Worm (Caenorhabditis elegans) whole organism, young adult: ENCODE results near the gene vem-1.

Source experiments
- B0035.1 ChIP-seq: sonication (generic microtip); optimal IDR thresholded peaks from 2 replicates; lab custom pipeline; 2016; ENCODE audit warnings: missing genetic modification characterization, mild to moderate bottlenecking, missing compliant biosample characterization, missing genotype, missing genetic modification reagents
- B0261.1 ChIP-seq: sonication (generic microtip); optimal IDR thresholded peaks from 2 replicates; lab custom pipeline; 2016; ENCODE audit warnings: mild to moderate bottlenecking, missing genetic modification characterization, moderate library complexity, missing compliant biosample characterization
- C06A6.2 ChIP-seq: fragments of 200-800 bp; sonication (Bioruptor generic); conservative IDR thresholded peaks from 2 replicates; pipeline ENCODE4 v1.3.6; 2022; ENCODE audit warnings: missing genetic modification characterization, missing compliant biosample characterization
- F10E7.11 ChIP-seq: sonication (generic microtip); optimal IDR thresholded peaks from 2 replicates; lab custom pipeline; 2017; ENCODE audit warnings: mild to moderate bottlenecking, missing genetic modification characterization, moderate library complexity, missing compliant biosample characterization
- F23B12.7 ChIP-seq: sonication (generic microtip); optimal IDR thresholded peaks from 2 replicates; lab custom pipeline; 2017; ENCODE audit warnings: missing genetic modification characterization, mild to moderate bottlenecking, missing compliant biosample characterization, antibody characterized with exemption, moderate library complexity; ENCODE audit not compliant: insufficient read depth
- F33H1.4 ChIP-seq: fragments of 200-800 bp; sonication (Bioruptor generic); IDR thresholded peaks from 2 replicates; pipeline ENCODE4 v1.3.6; 2022; ENCODE audit warnings: missing genetic modification reagents, missing genetic modification characterization, missing compliant biosample characterization
- F37B4.10 ChIP-seq: fragments of 200-800 bp; sonication (Bioruptor generic); IDR thresholded peaks from 2 replicates; pipeline ENCODE4 v1.3.6; 2022; ENCODE audit warnings: missing genetic modification characterization, missing compliant biosample characterization
- F52B5.7 ChIP-seq: sonication (generic microtip); optimal IDR thresholded peaks from 2 replicates; lab custom pipeline; 2016; ENCODE audit warnings: mild to moderate bottlenecking, missing genetic modification characterization, missing compliant biosample characterization
- K11D2.4 ChIP-seq: fragments of 200-800 bp; sonication (Bioruptor generic); IDR thresholded peaks from 2 replicates; pipeline ENCODE4 v1.3.6; 2022; ENCODE audit warnings: missing genetic modification reagents, missing genetic modification characterization, missing compliant biosample characterization
- K12H6.12 ChIP-seq: fragments of 200-800 bp; sonication (Bioruptor generic); optimal IDR thresholded peaks from 2 replicates; lab custom pipeline; 2018; ENCODE audit warnings: mild to moderate bottlenecking, missing genetic modification characterization, missing compliant biosample characterization
- Y67H2A.10 ChIP-seq: fragments of 200-800 bp; sonication (Bioruptor generic); conservative IDR thresholded peaks from 2 replicates; pipeline ENCODE4 v1.3.6; 2022; ENCODE audit warnings: missing genetic modification reagents, missing genetic modification characterization, missing compliant biosample characterization
- ZK185.1 ChIP-seq: sonication (generic microtip); optimal IDR thresholded peaks from 2 replicates; lab custom pipeline; 2016; ENCODE audit warnings: mild to moderate bottlenecking, missing genetic modification characterization, missing compliant biosample characterization; ENCODE audit not compliant: poor library complexity, severe bottlenecking
- aptf-2 ChIP-seq: fragments of 200-800 bp; sonication (Bioruptor generic); conservative IDR thresholded peaks from 2 replicates; pipeline ENCODE4 v1.3.6; 2022; ENCODE audit warnings: missing genetic modification reagents, missing genetic modification characterization, missing compliant biosample characterization
- attf-3 ChIP-seq: fragments of 200-800 bp; sonication (Bioruptor generic); conservative IDR thresholded peaks from 2 replicates; pipeline ENCODE4 v1.3.6; 2022; ENCODE audit warnings: missing genetic modification reagents, missing genetic modification characterization, missing compliant biosample characterization
- attf-5 ChIP-seq: fragments of 200-800 bp; sonication (Bioruptor generic); optimal IDR thresholded peaks from 2 replicates; lab custom pipeline; 2018; ENCODE audit warnings: mild to moderate bottlenecking, missing genetic modification characterization, missing compliant biosample characterization
- ccch-3 ChIP-seq: fragments of 200-800 bp; sonication (Bioruptor generic); optimal IDR thresholded peaks from 2 replicates; lab custom pipeline; 2018; ENCODE audit warnings: mild to moderate bottlenecking, missing genetic modification characterization, missing compliant biosample characterization
- ceh-79 ChIP-seq: sonication (generic microtip); optimal IDR thresholded peaks from 2 replicates; lab custom pipeline; 2017; ENCODE audit warnings: mild to moderate bottlenecking, missing genetic modification characterization, missing compliant biosample characterization
- ceh-91 ChIP-seq: fragments of 200-800 bp; sonication (Bioruptor generic); IDR thresholded peaks from 2 replicates; pipeline ENCODE4 v1.3.6; 2022; ENCODE audit warnings: missing genetic modification reagents, missing genetic modification characterization, missing compliant biosample characterization
- dox-1 ChIP-seq: fragments of 200-800 bp; sonication (Bioruptor generic); IDR thresholded peaks from 2 replicates; pipeline ENCODE4 v1.3.6; 2022; ENCODE audit warnings: missing genetic modification reagents, missing genetic modification characterization, missing compliant biosample characterization
- dpl-1 ChIP-seq: fragments of 150-350 bp; optimal IDR thresholded peaks from 2 replicates; lab custom pipeline; 2014; ENCODE audit warnings: missing biosample characterization, missing genetic modification reagents, missing genetic modification characterization
- efl-1 ChIP-seq: fragments of 150-350 bp; optimal IDR thresholded peaks from 2 replicates; lab custom pipeline; 2014; ENCODE audit warnings: missing biosample characterization, missing genetic modification reagents, missing genetic modification characterization
- ekl-4 ChIP-seq: fragments of 200-800 bp; sonication (Bioruptor generic); IDR thresholded peaks from 2 replicates; pipeline ENCODE4 v1.3.6; 2022; ENCODE audit warnings: missing genetic modification reagents, missing genetic modification characterization, missing compliant biosample characterization
- ets-4 ChIP-seq: fragments of 200-800 bp; sonication (Bioruptor generic); optimal IDR thresholded peaks from 2 replicates; lab custom pipeline; 2018; ENCODE audit warnings: mild to moderate bottlenecking, missing genetic modification characterization, missing compliant biosample characterization
- gei-17 ChIP-seq: fragments of 200-800 bp; sonication (Bioruptor generic); optimal IDR thresholded peaks from 2 replicates; lab custom pipeline; 2018; ENCODE audit warnings: mild to moderate bottlenecking, missing genetic modification characterization, missing compliant biosample characterization
- lag-1 ChIP-seq: fragments of 200-800 bp; sonication (Bioruptor generic); IDR thresholded peaks from 2 replicates; pipeline ENCODE4 v1.3.6; 2022; ENCODE audit warnings: missing genetic modification reagents, missing genetic modification characterization, missing compliant biosample characterization
- let-607 ChIP-seq, 2 experiments: fragments of 200-800 bp in 1 of 2; sonication (Bioruptor generic) in 1 of 2; sonication (generic microtip) in 1 of 2; optimal IDR thresholded peaks; 2 replicates each; lab custom pipeline; 2016 to 2018; ENCODE audit warnings: mild to moderate bottlenecking in 2 of 2, missing compliant biosample characterization in 2 of 2, missing genetic modification characterization in 2 of 2, moderate library complexity in 2 of 2, missing genotype in 1 of 2
- lir-1 ChIP-seq: fragments of 200-800 bp; sonication (Bioruptor generic); conservative IDR thresholded peaks from 2 replicates; pipeline ENCODE4 v1.3.6; 2022; ENCODE audit warnings: missing genetic modification reagents, missing genetic modification characterization, missing compliant biosample characterization
- lsl-1 ChIP-seq: fragments of 200-800 bp; sonication (Bioruptor generic); optimal IDR thresholded peaks from 2 replicates; lab custom pipeline; 2018; ENCODE audit warnings: mild to moderate bottlenecking, missing genetic modification characterization, moderate library complexity, missing compliant biosample characterization
- madf-3 ChIP-seq: fragments of 200-800 bp; sonication (Bioruptor generic); IDR thresholded peaks from 2 replicates; pipeline ENCODE4 v1.3.6; 2022; ENCODE audit warnings: missing genetic modification reagents, missing genetic modification characterization, missing compliant biosample characterization
- madf-6 ChIP-seq: fragments of 200-800 bp; sonication (Bioruptor generic); IDR thresholded peaks from 2 replicates; pipeline ENCODE4 v1.3.6; 2022; ENCODE audit warnings: missing genetic modification reagents, missing genetic modification characterization, missing compliant biosample characterization
- madf-8 ChIP-seq: fragments of 200-800 bp; sonication (Bioruptor generic); conservative IDR thresholded peaks from 2 replicates; pipeline ENCODE4 v1.3.6; 2022; ENCODE audit warnings: missing genetic modification reagents, missing genetic modification characterization, missing compliant biosample characterization
- mxl-1 ChIP-seq: sonication (generic microtip); optimal IDR thresholded peaks from 2 replicates; lab custom pipeline; 2016; ENCODE audit warnings: missing genetic modification characterization, missing compliant biosample characterization
- nfyb-1 ChIP-seq: fragments of 200-800 bp; sonication (Bioruptor generic); IDR thresholded peaks from 2 replicates; pipeline ENCODE4 v1.3.6; 2022; ENCODE audit warnings: missing genetic modification reagents, missing genetic modification characterization, missing compliant biosample characterization
- nhr-80 ChIP-seq: sonication (generic microtip); optimal IDR thresholded peaks from 2 replicates; lab custom pipeline; 2016; ENCODE audit warnings: missing genetic modification characterization, missing compliant biosample characterization
- rpc-1 ChIP-seq, 2 experiments: fragments of 150-350 bp in 1 of 2; sonication (generic microtip) in 1 of 2; optimal IDR thresholded peaks; 2 replicates each; lab custom pipeline; 2014 to 2018; ENCODE audit warnings: missing biosample characterization in 1 of 2, missing genetic modification characterization in 1 of 2, missing genetic modification reagents in 1 of 2, missing genotype in 1 of 2
- sdz-38 ChIP-seq: sonication (generic microtip); optimal IDR thresholded peaks from 2 replicates; lab custom pipeline; 2016; ENCODE audit warnings: missing genotype, missing genetic modification characterization, missing compliant biosample characterization
- sea-2 ChIP-seq: fragments of 200-800 bp; sonication (Bioruptor generic); IDR thresholded peaks from 2 replicates; pipeline ENCODE4 v1.3.6; 2022; ENCODE audit warnings: missing genetic modification characterization, missing compliant biosample characterization
- sptf-2 ChIP-seq: fragments of 200-800 bp; sonication (Bioruptor generic); optimal IDR thresholded peaks from 2 replicates; lab custom pipeline; 2018; ENCODE audit warnings: mild to moderate bottlenecking, missing genetic modification characterization, missing compliant biosample characterization
- tbx-9 ChIP-seq: sonication (generic microtip); optimal IDR thresholded peaks from 2 replicates; lab custom pipeline; 2016; ENCODE audit warnings: borderline replicate concordance, missing genetic modification characterization, inconsistent platforms, missing compliant biosample characterization
- tlf-1 ChIP-seq: fragments of 200-800 bp; sonication (Bioruptor generic); optimal IDR thresholded peaks from 2 replicates; lab custom pipeline; 2018; ENCODE audit warnings: mild to moderate bottlenecking, missing genetic modification characterization, missing compliant biosample characterization
- unc-62 ChIP-seq: fragments of 150-350 bp; optimal IDR thresholded peaks from 2 replicates; lab custom pipeline; 2014; ENCODE audit warnings: missing biosample characterization, missing genetic modification reagents, missing genetic modification characterization
- ztf-18 ChIP-seq: sonication (generic microtip); optimal IDR thresholded peaks from 2 replicates; lab custom pipeline; 2016; ENCODE audit warnings: missing genotype, mild to moderate bottlenecking, missing genetic modification characterization, missing compliant biosample characterization
- ztf-22 ChIP-seq: fragments of 200-800 bp; sonication (Bioruptor generic); optimal IDR thresholded peaks from 2 replicates; lab custom pipeline; 2018; ENCODE audit warnings: mild to moderate bottlenecking, missing genetic modification characterization, moderate library complexity, missing compliant biosample characterization
- ztf-28 ChIP-seq: fragments of 200-800 bp; sonication (Bioruptor generic); IDR thresholded peaks from 2 replicates; pipeline ENCODE4 v1.3.6; 2022; ENCODE audit warnings: missing genetic modification reagents, missing genetic modification characterization, missing compliant biosample characterization
- ztf-3 ChIP-seq: fragments of 200-800 bp; sonication (Bioruptor generic); optimal IDR thresholded peaks from 2 replicates; lab custom pipeline; 2018; ENCODE audit warnings: mild to moderate bottlenecking, missing genetic modification characterization, missing compliant biosample characterization
- ztf-6 ChIP-seq: fragments of 200-800 bp; sonication (Bioruptor generic); IDR thresholded peaks from 2 replicates; pipeline ENCODE4 v1.3.6; 2022; ENCODE audit warnings: missing genetic modification reagents, missing genetic modification characterization, missing compliant biosample characterization

The vem-1 gene

DNA sequence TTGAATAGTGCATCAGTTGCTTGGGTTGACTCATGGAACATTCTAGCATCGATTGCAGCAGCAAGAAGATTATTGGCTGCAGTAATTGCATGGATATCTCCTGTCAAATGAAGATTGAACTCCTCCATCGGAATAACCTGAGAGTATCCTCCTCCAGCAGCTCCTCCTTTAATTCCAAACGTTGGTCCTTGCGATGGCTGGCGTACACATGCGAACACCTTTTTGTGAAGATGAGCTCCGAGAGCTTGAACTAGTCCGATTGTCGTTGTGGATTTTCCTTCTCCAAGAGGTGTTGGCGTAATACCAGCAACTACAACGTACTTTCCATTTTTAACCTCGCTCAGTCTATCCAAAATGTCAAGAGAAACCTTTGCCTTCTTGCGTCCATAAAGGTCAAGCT lies 5.7 kb downstream of the vem-1 start:
- no peak for TF ChIP-seq C06A6.2
- TF ChIP-seq ceh-79 (tag; lab: Kevin White, UChicago) = no peak
- no peak for TF ChIP-seq B0261.1 (tag; lab: Kevin White, UChicago)
- no peak for TF ChIP-seq madf-6 (GFP tag; lab: Robert Waterston, UW)
- TF ChIP-seq gei-17 (GFP tag; lab: Kevin White, UChicago) = no peak
- no peak for TF ChIP-seq dox-1
- TF ChIP-seq F33H1.4 = no peak
- TF ChIP-seq F10E7.11 = no peak
- TF ChIP-seq madf-3 = no peak
- no peak for TF ChIP-seq tlf-1 (GFP tag; lab: Kevin White, UChicago)
- no peak for TF ChIP-seq lir-1 (GFP tag; lab: Robert Waterston, UW)
- no peak for TF ChIP-seq attf-5 (GFP tag; lab: Kevin White, UChicago)
- no peak for TF ChIP-seq B0035.1 (tag; lab: Kevin White, UChicago)
- TF ChIP-seq F23B12.7 = no peak
- no peak for TF ChIP-seq Y67H2A.10 (GFP tag; lab: Robert Waterston, UW)

ce11 chrX:8078899-8079298 lies 9.5 kb downstream of the vem-1 start:
- TF ChIP-seq K12H6.12 (tag; lab: Kevin White, UChicago) = no peak
- TF ChIP-seq ztf-28 (GFP tag; lab: Robert Waterston, UW) = no peak
- no peak for TF ChIP-seq let-607 (tag; optimal IDR thresholded peaks at IDR 0.05; lab: Kevin White, UChicago)
- TF ChIP-seq lag-1 (GFP tag; lab: Robert Waterston, UW) = no peak
- no peak for TF ChIP-seq sea-2 (GFP tag; lab: Robert Waterston, UW)
- no peak for TF ChIP-seq efl-1 (GFP tag; lab: Kevin White, UChicago)
- TF ChIP-seq attf-3 (GFP tag; lab: Robert Waterston, UW) = no peak
- TF ChIP-seq ztf-6 (GFP tag; lab: Robert Waterston, UW) = no peak
- no peak for TF ChIP-seq ZK185.1
- no peak for TF ChIP-seq mxl-1 (tag; lab: Kevin White, UChicago)
- no peak for TF ChIP-seq ztf-22 (GFP tag; lab: Kevin White, UChicago)
- TF ChIP-seq ets-4 = no peak
- no peak for TF ChIP-seq F52B5.7
- no peak for TF ChIP-seq ccch-3 (GFP tag; lab: Kevin White, UChicago)
- TF ChIP-seq unc-62 = no peak
- no peak for TF ChIP-seq sdz-38 (tag; lab: Kevin White, UChicago)
- no peak for TF ChIP-seq ceh-91 (GFP tag; lab: Robert Waterston, UW)
- TF ChIP-seq dpl-1 (GFP tag; lab: Kevin White, UChicago) = no peak
- no peak for TF ChIP-seq F23B12.7

ce11 chrX:8078374-8078773 lies 10.0 kb downstream of the vem-1 start:
- TF ChIP-seq nhr-80 = peak; percentile 54
- no peak for TF ChIP-seq ekl-4 (GFP tag; lab: Robert Waterston, UW)

- no peak for TF ChIP-seq aptf-2 (GFP tag; lab: Robert Waterston, UW)
- no peak for TF ChIP-seq madf-8 (GFP tag; lab: Robert Waterston, UW)
- no peak for TF ChIP-seq B0261.1 (tag; lab: Kevin White, UChicago)
- TF ChIP-seq K11D2.4 (GFP tag; lab: Robert Waterston, UW) = no peak
- no peak for TF ChIP-seq ztf-3 (GFP tag; lab: Kevin White, UChicago)
- TF ChIP-seq lsl-1 = no peak
- TF ChIP-seq mxl-1 (tag; lab: Kevin White, UChicago) = no peak
- no peak for TF ChIP-seq sptf-2
- TF ChIP-seq F10E7.11 = no peak
- no peak for TF ChIP-seq Y67H2A.10 (GFP tag; lab: Robert Waterston, UW)
- no peak for TF ChIP-seq nfyb-1
- no peak for TF ChIP-seq rpc-1 (optimal IDR thresholded peaks at IDR 0.05; lab: Kevin White, UChicago)
- no peak for TF ChIP-seq rpc-1 (tag; optimal IDR thresholded peaks at IDR 0.05; lab: Kevin White, UChicago)
- no peak for TF ChIP-seq lir-1 (GFP tag; lab: Robert Waterston, UW)
- TF ChIP-seq F37B4.10 (GFP tag; lab: Robert Waterston, UW) = no peak
- TF ChIP-seq ztf-18 = no peak
- no peak for TF ChIP-seq tbx-9 (tag; lab: Kevin White, UChicago)
Observed at ce11 chrX:8077748-8078147, 10.6 kb downstream of the vem-1 start, which contains the start of gene C46F2.1. Gene C46F2.1, plus strand, starts transcription at chrX:8078048.
